Fruit fly (Drosophila melanogaster) whole organism, prepupa: ENCODE data around the gene ft.

ENCODE experiments used
- CG3032 ChIP-seq: fragments of 200-800 bp; optimal IDR thresholded peaks from 2 replicates; lab custom pipeline; 2019; ENCODE audit warnings: missing biosample characterization, mild to moderate bottlenecking, missing genetic modification characterization, moderate library complexity
- CG32006 ChIP-seq: fragments of 200-800 bp; sonication (Bioruptor generic); optimal IDR thresholded peaks from 3 replicates; lab custom pipeline; 2017; ENCODE audit warnings: missing biosample characterization, mild to moderate bottlenecking, missing genetic modification characterization

DNA sequence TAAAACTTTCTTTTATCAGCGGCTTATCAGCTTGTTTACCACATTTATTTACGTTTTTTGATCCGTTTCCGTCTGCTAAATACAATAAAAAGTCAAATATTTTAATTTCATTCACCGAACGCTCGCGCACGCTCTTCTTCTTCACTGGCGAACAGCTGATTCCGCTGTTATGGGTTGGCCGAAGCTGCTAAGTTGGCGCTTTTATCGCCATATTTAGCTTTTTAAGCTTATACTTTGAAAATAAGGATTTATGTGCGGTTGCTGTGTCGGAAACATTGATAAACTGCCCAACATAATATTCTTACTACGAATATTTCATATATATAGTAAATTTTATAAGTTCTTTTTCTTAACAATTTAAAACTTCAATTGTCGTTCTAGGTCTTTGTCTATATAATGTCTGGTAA lies 23.7 kb downstream of the ft start, which contains the start of gene Naprt:
- TF ChIP-seq CG32006 = no peak
- TF ChIP-seq CG3032 = no peak
